Worm (Caenorhabditis elegans) whole organism, L4 larva: ENCODE results near the gene prx-3.

Experiments
- egl-27 ChIP-seq: sonication (generic microtip); optimal IDR thresholded peaks from 3 replicates; lab custom pipeline; 2017; ENCODE audit warnings: missing biosample characterization, missing genetic modification reagents, missing genetic modification characterization
- php-3 ChIP-seq: fragments of 200-800 bp; sonication (Bioruptor generic); IDR thresholded peaks from 2 replicates; pipeline ENCODE4 v1.3.6; 2022; ENCODE audit warnings: missing genetic modification reagents, missing genetic modification characterization, missing compliant biosample characterization
- unc-62 ChIP-seq, 3 experiments: fragments of 150-350 bp in 1 of 3; sonication (generic microtip); optimal IDR thresholded peaks in 2 of 3; peaks in 1 of 3; 1 replicate in 1 of 3; 2 replicates in 2 of 3; lab custom pipeline; 2014 to 2017; ENCODE audit warnings: missing biosample characterization in 3 of 3, missing genetic modification characterization in 3 of 3, missing genetic modification reagents in 3 of 3, missing genotype in 1 of 3

ce11 chrX:6098420-6098819 is 14.3 kb downstream of the prx-3 start:
- TF ChIP-seq unc-62 (GFP tag; optimal IDR thresholded peaks at IDR 0.05 in 1 of 2; lab: Kevin White, UChicago) (no peak), unc-62 (tag; optimal IDR thresholded peaks at IDR 0.05; lab: Kevin White, UChicago) (no peak), php-3 (GFP tag; lab: Robert Waterston, UW) (peak; percentile 51; the same call in 1 of the 2 replicates), egl-27 (tag; lab: Kevin White, UChicago) (no peak)
